Worm (Caenorhabditis elegans): ENCODE data around the gene nhr-155.

DNA sequence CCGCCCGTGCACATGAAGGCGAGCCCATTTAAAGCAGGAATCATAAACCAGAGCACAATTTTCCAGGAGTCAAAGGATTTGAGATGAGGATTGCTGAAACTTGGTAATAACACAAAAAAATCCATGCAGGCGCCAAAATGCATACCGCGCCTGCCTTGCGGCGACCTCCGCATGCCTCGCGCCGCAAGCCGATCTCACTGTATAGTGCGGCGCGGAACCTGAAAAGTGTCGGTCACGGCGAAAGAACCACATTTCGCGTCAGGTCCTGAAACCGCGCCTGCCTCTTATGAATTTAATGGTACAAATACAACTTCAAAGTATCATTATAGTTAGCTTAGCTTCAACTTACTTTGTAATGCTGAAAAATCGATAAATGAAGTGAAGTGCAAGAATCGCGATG lies 38.7 kb upstream of the nhr-155 start:
- TF ChIP-seq him-1 (tag; optimal IDR thresholded peaks at IDR 0.05), result no peak
- TF ChIP-seq W03F9.2 (tag; optimal IDR thresholded peaks at IDR 0.05), result no peak
- no peak for TF ChIP-seq dao-5 (tag; optimal IDR thresholded peaks at IDR 0.05)

Measured in whole organism, L4/young adult.